Worm (Caenorhabditis elegans) whole organism, late embryonic: ENCODE data around the gene R05D3.12.

ENCODE experiments used
- C08G9.2 ChIP-seq: sonication (generic microtip); optimal IDR thresholded peaks from 2 replicates; lab custom pipeline; 2016; ENCODE audit warnings: mild to moderate bottlenecking, missing genetic modification characterization, moderate library complexity, missing compliant biosample characterization
- K02D7.2 ChIP-seq: sonication (generic microtip); optimal IDR thresholded peaks from 2 replicates; lab custom pipeline; 2017; ENCODE audit warnings: mild to moderate bottlenecking, missing genetic modification characterization, missing compliant biosample characterization
- K09A11.1 ChIP-seq: sonication (generic microtip); optimal IDR thresholded peaks from 2 replicates; lab custom pipeline; 2017; ENCODE audit warnings: antibody characterized with exemption, mild to moderate bottlenecking, missing genetic modification characterization, missing compliant biosample characterization; ENCODE audit not compliant: insufficient read depth
- Y22D7AL.16 ChIP-seq: sonication (generic microtip); optimal IDR thresholded peaks from 2 replicates; lab custom pipeline; 2016; ENCODE audit warnings: missing genetic modification characterization, missing compliant biosample characterization
- ceh-18 ChIP-seq: sonication (generic microtip); optimal IDR thresholded peaks from 2 replicates; lab custom pipeline; 2016; ENCODE audit warnings: missing genetic modification characterization, missing compliant biosample characterization
- ceh-19 ChIP-seq: fragments of 200-800 bp; sonication (Bioruptor generic); optimal IDR thresholded peaks from 2 replicates; lab custom pipeline; 2018; ENCODE audit warnings: mild to moderate bottlenecking, missing genetic modification characterization, missing compliant biosample characterization
- ceh-22 ChIP-seq: sonication (generic microtip); optimal IDR thresholded peaks from 2 replicates; lab custom pipeline; 2017; ENCODE audit warnings: missing biosample characterization, missing genetic modification characterization
- ceh-30 ChIP-seq: fragments of 150-350 bp; optimal IDR thresholded peaks from 2 replicates; lab custom pipeline; 2014; ENCODE audit warnings: missing biosample characterization, missing genetic modification characterization
- ceh-45 ChIP-seq: fragments of 200-800 bp; sonication (Bioruptor generic); IDR thresholded peaks from 2 replicates; pipeline ENCODE4 v1.3.6; 2022; ENCODE audit warnings: missing genetic modification reagents, missing genetic modification characterization, missing compliant biosample characterization
- ceh-6 ChIP-seq: fragments of 200-800 bp; sonication (Bioruptor generic); optimal IDR thresholded peaks from 2 replicates; lab custom pipeline; 2018; ENCODE audit warnings: mild to moderate bottlenecking, missing genetic modification characterization, missing compliant biosample characterization
- ceh-9 ChIP-seq: sonication (generic microtip); optimal IDR thresholded peaks from 2 replicates; lab custom pipeline; 2016; ENCODE audit warnings: mild to moderate bottlenecking, missing genetic modification characterization, inconsistent platforms, missing compliant biosample characterization
- che-1 ChIP-seq: sonication (generic microtip); optimal IDR thresholded peaks from 2 replicates; lab custom pipeline; 2016; ENCODE audit warnings: mild to moderate bottlenecking, missing genetic modification characterization, missing compliant biosample characterization
- dmd-4 ChIP-seq: sonication (generic microtip); optimal IDR thresholded peaks from 2 replicates; lab custom pipeline; 2016; ENCODE audit warnings: borderline replicate concordance, missing genetic modification characterization, missing compliant biosample characterization
- elt-2 ChIP-seq: sonication (generic microtip); optimal IDR thresholded peaks from 2 replicates; lab custom pipeline; 2016; ENCODE audit warnings: missing genetic modification reagents, missing genetic modification characterization, missing compliant biosample characterization
- elt-4 ChIP-seq: sonication (generic microtip); optimal IDR thresholded peaks from 2 replicates; lab custom pipeline; 2016; ENCODE audit warnings: missing genetic modification characterization, missing compliant biosample characterization
- ets-4 ChIP-seq: sonication (generic microtip); optimal IDR thresholded peaks from 2 replicates; lab custom pipeline; 2016; ENCODE audit warnings: missing genetic modification characterization, missing compliant biosample characterization
- eyg-1 ChIP-seq: sonication (generic microtip); optimal IDR thresholded peaks from 2 replicates; lab custom pipeline; 2016; ENCODE audit warnings: missing genotype, missing genetic modification characterization, missing compliant biosample characterization
- fax-1 ChIP-seq: sonication (generic microtip); optimal IDR thresholded peaks from 2 replicates; lab custom pipeline; 2016; ENCODE audit warnings: missing genotype, missing genetic modification characterization, missing compliant biosample characterization
- fkh-10 ChIP-seq: fragments of 150-350 bp; optimal IDR thresholded peaks from 2 replicates; lab custom pipeline; 2014; ENCODE audit warnings: missing biosample characterization, missing genetic modification reagents, missing genetic modification characterization
- fkh-6 ChIP-seq: sonication (generic microtip); optimal IDR thresholded peaks from 2 replicates; lab custom pipeline; 2016; ENCODE audit warnings: missing genetic modification characterization, missing compliant biosample characterization
- gmeb-2 ChIP-seq: sonication (generic microtip); optimal IDR thresholded peaks from 2 replicates; lab custom pipeline; 2016; ENCODE audit warnings: missing genetic modification characterization, inconsistent platforms, missing compliant biosample characterization
- hlh-30 ChIP-seq: sonication (generic microtip); optimal IDR thresholded peaks from 2 replicates; lab custom pipeline; 2017; ENCODE audit warnings: antibody characterized with exemption, missing genetic modification characterization, missing compliant biosample characterization; ENCODE audit not compliant: insufficient read depth
- hlh-6 ChIP-seq: sonication (generic microtip); optimal IDR thresholded peaks from 2 replicates; lab custom pipeline; 2016; ENCODE audit warnings: missing genotype, missing genetic modification characterization, missing compliant biosample characterization
- hlh-8 ChIP-seq: sonication (generic microtip); optimal IDR thresholded peaks from 2 replicates; lab custom pipeline; 2016; ENCODE audit warnings: missing genotype, missing genetic modification characterization, missing compliant biosample characterization
- lim-6 ChIP-seq: sonication (generic microtip); optimal IDR thresholded peaks from 2 replicates; lab custom pipeline; 2016; ENCODE audit warnings: missing genetic modification characterization, missing compliant biosample characterization
- madf-2 ChIP-seq: sonication (generic microtip); optimal IDR thresholded peaks from 2 replicates; lab custom pipeline; 2017; ENCODE audit warnings: missing genetic modification characterization, missing compliant biosample characterization
- mec-3 ChIP-seq: sonication (generic microtip); optimal IDR thresholded peaks from 2 replicates; lab custom pipeline; 2016; ENCODE audit warnings: borderline replicate concordance, missing genetic modification characterization, missing compliant biosample characterization
- nfya-1 ChIP-seq: sonication (generic microtip); optimal IDR thresholded peaks from 2 replicates; lab custom pipeline; 2017; ENCODE audit warnings: missing genetic modification characterization, mild to moderate bottlenecking, missing compliant biosample characterization, antibody characterized with exemption, moderate library complexity
- npax-4 ChIP-seq: sonication (generic microtip); optimal IDR thresholded peaks from 2 replicates; lab custom pipeline; 2016; ENCODE audit warnings: missing genetic modification characterization, missing compliant biosample characterization
- odd-2 ChIP-seq: sonication (generic microtip); optimal IDR thresholded peaks from 2 replicates; lab custom pipeline; 2017; ENCODE audit warnings: antibody characterized with exemption, mild to moderate bottlenecking, missing genetic modification characterization, missing compliant biosample characterization
- pag-3 ChIP-seq: sonication (generic microtip); optimal IDR thresholded peaks from 2 replicates; lab custom pipeline; 2016; ENCODE audit warnings: missing compliant biosample characterization, missing genetic modification characterization, borderline replicate concordance
- pat-9 ChIP-seq: fragments of 200-800 bp; sonication (Bioruptor generic); optimal IDR thresholded peaks from 2 replicates; lab custom pipeline; 2018; ENCODE audit warnings: mild to moderate bottlenecking, missing genetic modification characterization, moderate library complexity, missing compliant biosample characterization
- pax-1 ChIP-seq: fragments of 150-350 bp; optimal IDR thresholded peaks from 2 replicates; lab custom pipeline; 2014; ENCODE audit warnings: missing biosample characterization, missing genetic modification characterization
- pha-2 ChIP-seq: sonication (generic microtip); optimal IDR thresholded peaks from 2 replicates; lab custom pipeline; 2017; ENCODE audit warnings: mild to moderate bottlenecking, missing genetic modification characterization, missing compliant biosample characterization
- pqm-1 ChIP-seq: sonication (generic microtip); optimal IDR thresholded peaks from 2 replicates; lab custom pipeline; 2016; ENCODE audit warnings: missing genetic modification characterization, missing compliant biosample characterization
- pros-1 ChIP-seq: fragments of 150-350 bp; optimal IDR thresholded peaks from 2 replicates; lab custom pipeline; 2014; ENCODE audit warnings: missing biosample characterization, missing genetic modification reagents, missing genetic modification characterization
- ref-2 ChIP-seq: sonication (generic microtip); optimal IDR thresholded peaks from 2 replicates; lab custom pipeline; 2016; ENCODE audit warnings: missing genetic modification characterization, missing compliant biosample characterization
- sox-2 ChIP-seq: fragments of 200-800 bp; sonication (Bioruptor generic); IDR thresholded peaks from 2 replicates; pipeline ENCODE4 v1.3.6; 2022; ENCODE audit warnings: missing genetic modification reagents, missing genetic modification characterization, missing compliant biosample characterization
- syd-9 ChIP-seq: sonication (generic microtip); optimal IDR thresholded peaks from 2 replicates; lab custom pipeline; 2016; ENCODE audit warnings: mild to moderate bottlenecking, missing genetic modification characterization, moderate library complexity, missing compliant biosample characterization
- ttx-3 ChIP-seq: sonication (generic microtip); optimal IDR thresholded peaks from 2 replicates; lab custom pipeline; 2016; ENCODE audit warnings: missing genetic modification reagents, missing genetic modification characterization, missing compliant biosample characterization
- unc-3 ChIP-seq, 2 experiments: fragments of 200-800 bp in 1 of 2; sonication (Bioruptor generic) in 1 of 2; sonication (generic microtip) in 1 of 2; conservative IDR thresholded peaks in 1 of 2; optimal IDR thresholded peaks in 1 of 2; 2 replicates each; pipeline versions ENCODE4 v1.3.6 to Lab custom; 2016 to 2022; ENCODE audit warnings: missing compliant biosample characterization in 2 of 2, missing genetic modification characterization in 2 of 2, missing genetic modification reagents in 1 of 2
- unc-42 ChIP-seq: sonication (generic microtip); optimal IDR thresholded peaks from 2 replicates; lab custom pipeline; 2016; ENCODE audit warnings: missing genotype, missing genetic modification characterization, missing compliant biosample characterization
- unc-55 ChIP-seq: sonication (generic microtip); optimal IDR thresholded peaks from 2 replicates; lab custom pipeline; 2017; ENCODE audit warnings: missing biosample characterization, missing genetic modification reagents, missing genetic modification characterization
- zip-5 ChIP-seq: sonication (generic microtip); optimal IDR thresholded peaks from 2 replicates; lab custom pipeline; 2016; ENCODE audit warnings: missing genetic modification characterization, missing compliant biosample characterization

Gene R05D3.12

DNA sequence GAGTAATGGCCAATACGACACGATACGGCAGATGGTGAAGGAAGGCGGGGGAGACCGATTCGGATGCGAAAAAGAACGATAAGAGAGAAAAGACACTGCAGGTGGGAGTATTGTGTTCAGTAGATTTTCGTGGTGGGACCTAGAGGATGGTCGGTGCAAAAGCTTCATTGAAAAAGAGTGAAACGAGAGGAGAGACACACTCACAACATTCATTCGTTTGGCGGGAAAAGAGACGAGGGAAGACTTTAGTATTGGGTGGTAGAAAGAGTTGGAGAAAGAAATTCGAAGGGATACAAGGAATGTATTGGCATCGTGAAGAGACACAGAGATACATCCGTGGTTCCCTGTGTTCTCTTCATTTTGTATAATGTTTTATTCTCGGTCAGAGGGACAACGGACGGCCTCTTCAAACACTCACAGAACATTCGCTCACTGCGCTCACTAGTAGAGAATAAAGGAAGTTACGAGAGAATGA is 24.3 kb upstream of the R05D3.12 start (continued):
- TF ChIP-seq pax-1 (tag; lab: Kevin White, UChicago) (no peak), npax-4 (tag; lab: Kevin White, UChicago) (no peak), zip-5 (no peak), ceh-6 (no peak), elt-4 (tag; lab: Kevin White, UChicago) (no peak), ceh-18 (tag; lab: Kevin White, UChicago) (peak; percentile 81), unc-55 (peak; percentile 14), ref-2 (tag; lab: Kevin White, UChicago) (peak; percentile 26), gmeb-2 (tag; lab: Kevin White, UChicago) (no peak), dmd-4 (tag; lab: Kevin White, UChicago) (no peak), ceh-30 (tag; lab: Kevin White, UChicago) (no peak), hlh-8 (tag; lab: Kevin White, UChicago) (no peak), nfya-1 (tag; lab: Kevin White, UChicago) (peak; percentile 87), fkh-10 (GFP tag; lab: Kevin White, UChicago) (no peak), pag-3 (tag; lab: Kevin White, UChicago) (no peak), C08G9.2 (tag; lab: Kevin White, UChicago) (no peak), K09A11.1 (no peak), hlh-6 (tag; lab: Kevin White, UChicago) (peak; percentile 25), unc-42 (tag; lab: Kevin White, UChicago) (peak; percentile 55), syd-9 (tag; lab: Kevin White, UChicago) (peak; percentile 56), pqm-1 (no peak), madf-2 (tag; lab: Kevin White, UChicago) (no peak), lim-6 (tag; lab: Kevin White, UChicago) (no peak), mec-3 (tag; lab: Kevin White, UChicago) (no peak), fax-1 (tag; lab: Kevin White, UChicago) (no peak), odd-2 (tag; lab: Kevin White, UChicago) (no peak), eyg-1 (peak; percentile 55), elt-2 (tag; lab: Kevin White, UChicago) (peak; percentile 14), pha-2 (tag; lab: Kevin White, UChicago) (no peak), ceh-45 (GFP tag; lab: Robert Waterston, UW) (no peak), ets-4 (tag; lab: Kevin White, UChicago) (no peak), Y22D7AL.16 (no peak), pat-9 (tag; lab: Kevin White, UChicago) (no peak), K02D7.2 (tag; lab: Kevin White, UChicago) (no peak), ceh-22 (tag; lab: Kevin White, UChicago) (no peak), hlh-30 (tag; lab: Kevin White, UChicago) (peak; percentile 10), ceh-9 (tag; lab: Kevin White, UChicago) (no peak), unc-3 (GFP tag; conservative IDR thresholded peaks at IDR 0.05; lab: Robert Waterston, UW) (no peak), unc-3 (tag; optimal IDR thresholded peaks at IDR 0.05; lab: Kevin White, UChicago) (no peak), sox-2 (GFP tag; lab: Robert Waterston, UW) (no peak; the same call in 1 of the 2 replicates), ttx-3 (no peak), ceh-19 (GFP tag; lab: Kevin White, UChicago) (no peak), che-1 (tag; lab: Kevin White, UChicago) (peak; percentile 12), fkh-6 (no peak), pros-1 (tag; lab: Kevin White, UChicago) (peak; percentile 40)
- TF ChIP-seq, all 69 proteins: peak for 20
